2 fruit fly cellular contexts compared by ENCODE assay signal in genomic region chr2L:3355791-3356190, dm6.
TF ChIP-seq lines count a peak whose summit lies in the region.

No protein-coding gene starts in this region.

- TF ChIP-seq CTCF in whole organism, embryonic (GFP tag; optimal IDR thresholded peaks at IDR 0.05; lab: Kevin White, UChicago) = no peak

TF ChIP-seq in whole organism, embryonic, 481 proteins besides CTCF, POLR2A, EP300 and RAD21:
- TF ChIP-seq Dbx (GFP tag; IDR thresholded peaks at IDR 0.05; lab: Robert Waterston, UW) = 0 out of 3 replicates have a peak, but pooled peaks have one; percentile 13
- no peak for TF ChIP-seq zf30C (GFP tag; optimal IDR thresholded peaks at IDR 0.05; lab: Kevin White, UChicago)
- TF ChIP-seq slbo (GFP tag; IDR thresholded peaks at IDR 0.05; lab: Robert Waterston, UW) = peak; percentile 28; the same call in 1 of the 2 replicates
- no peak for TF ChIP-seq CG9437 (GFP tag; optimal IDR thresholded peaks at IDR 0.05; lab: Kevin White, UChicago)
- no peak for TF ChIP-seq hkb (optimal IDR thresholded peaks at IDR 0.05; lab: Kevin White, UChicago)
- TF ChIP-seq hkb (GFP tag; IDR thresholded peaks at IDR 0.05; lab: Robert Waterston, UW) = 0 out of 2 replicates have a peak, but pooled peaks have one; percentile 11
- TF ChIP-seq pho (GFP tag; optimal IDR thresholded peaks at IDR 0.05; lab: Kevin White, UChicago) = no peak
- no peak for TF ChIP-seq ato (GFP tag; IDR thresholded peaks at IDR 0.05; lab: Robert Waterston, UW; ENCODE audit: partially characterized antibody)
- 0 out of 4 replicates have a peak, but pooled peaks have one; percentile 49 for TF ChIP-seq chinmo (GFP tag; IDR thresholded peaks at IDR 0.05; lab: Robert Waterston, UW; ENCODE audit: partially characterized antibody)
- TF ChIP-seq vvl (GFP tag; IDR thresholded peaks at IDR 0.05; lab: Robert Waterston, UW) = no peak
- TF ChIP-seq ci (GFP tag; IDR thresholded peaks at IDR 0.05; lab: Robert Waterston, UW) = peak; percentile 28; the same call in 1 of the 3 replicates
- peak; percentile 11 for TF ChIP-seq mirr (GFP tag; optimal IDR thresholded peaks at IDR 0.05; lab: Kevin White, UChicago)
- TF ChIP-seq D19A (tag; optimal IDR thresholded peaks at IDR 0.05; lab: Kevin White, UChicago) = no peak
- no peak for TF ChIP-seq CHES-1-like (GFP tag; optimal IDR thresholded peaks at IDR 0.05; lab: Kevin White, UChicago)
- TF ChIP-seq Dip2 (GFP tag; IDR thresholded peaks at IDR 0.05; lab: Robert Waterston, UW) = no peak
- 0 out of 2 replicates have a peak, but pooled peaks have one; percentile 5 for TF ChIP-seq Ptx1 (GFP tag; IDR thresholded peaks at IDR 0.05; lab: Robert Waterston, UW)
- peak; percentile 28; the same call in 1 of the 2 replicates for TF ChIP-seq klu (GFP tag; IDR thresholded peaks at IDR 0.05; lab: Robert Waterston, UW)
- peak; percentile 29 for TF ChIP-seq CG12769 (tag; optimal IDR thresholded peaks at IDR 0.05; lab: Kevin White, UChicago)
- no peak for TF ChIP-seq Oaz (GFP tag; IDR thresholded peaks at IDR 0.05; lab: Robert Waterston, UW)
- no peak for TF ChIP-seq CG8924 (tag; optimal IDR thresholded peaks at IDR 0.05; lab: Kevin White, UChicago)
- no peak for TF ChIP-seq CG10274 (GFP tag; optimal IDR thresholded peaks at IDR 0.05; lab: Kevin White, UChicago)
- TF ChIP-seq CG10543 (GFP tag; optimal IDR thresholded peaks at IDR 0.05; lab: Kevin White, UChicago) = no peak
- TF ChIP-seq crol (GFP tag; IDR thresholded peaks at IDR 0.05; lab: Robert Waterston, UW) = peak; percentile 74
- no peak for TF ChIP-seq pnt (GFP tag; optimal IDR thresholded peaks at IDR 0.05; lab: Kevin White, UChicago)
- no peak for TF ChIP-seq D (optimal IDR thresholded peaks at IDR 0.05; lab: Kevin White, UChicago)
- TF ChIP-seq D (GFP tag; optimal IDR thresholded peaks at IDR 0.05; lab: Kevin White, UChicago) = no peak
- 0 out of 2 replicates have a peak, but pooled peaks have one; percentile 3 for TF ChIP-seq CG6689 (GFP tag; IDR thresholded peaks at IDR 0.05; lab: Robert Waterston, UW)
- TF ChIP-seq CG32532 (GFP tag; IDR thresholded peaks at IDR 0.05; lab: Robert Waterston, UW) = peak; percentile 38; the same call in 1 of the 2 replicates
- TF ChIP-seq tap (tag; optimal IDR thresholded peaks at IDR 0.05; lab: Kevin White, UChicago) = no peak
- TF ChIP-seq Ets65A (GFP tag; lab: Kevin White, UChicago) = peak; percentile 92
- no peak for TF ChIP-seq Drgx (GFP tag; IDR thresholded peaks at IDR 0.05; lab: Robert Waterston, UW)
- no peak for TF ChIP-seq dimm (GFP tag; IDR thresholded peaks at IDR 0.05; lab: Robert Waterston, UW)
- TF ChIP-seq CG7372 (GFP tag; IDR thresholded peaks at IDR 0.05; lab: Robert Waterston, UW) = peak; percentile 88
- TF ChIP-seq lilli (GFP tag; optimal IDR thresholded peaks at IDR 0.05; lab: Kevin White, UChicago) = no peak
- no peak for TF ChIP-seq Rx (GFP tag; IDR thresholded peaks at IDR 0.05; lab: Robert Waterston, UW)
- TF ChIP-seq GATAe (GFP tag; conservative IDR thresholded peaks at IDR 0.05; lab: Robert Waterston, UW) = peak; percentile 54; the same call in 1 of the 2 replicates
- TF ChIP-seq Dref (GFP tag; IDR thresholded peaks at IDR 0.05; lab: Robert Waterston, UW) = no peak
- no peak for TF ChIP-seq cwo (GFP tag; optimal IDR thresholded peaks at IDR 0.05; lab: Kevin White, UChicago)

TF ChIP-seq in whole organism, pupa, 21 proteins besides CTCF, POLR2A, EP300 and RAD21:
- TF ChIP-seq Ets98B (GFP tag; IDR thresholded peaks at IDR 0.05; lab: Robert Waterston, UW) (no peak), CG10348 (GFP tag; IDR thresholded peaks at IDR 0.05; lab: Robert Waterston, UW) (no peak), fd96Ca (GFP tag; IDR thresholded peaks at IDR 0.05; lab: Robert Waterston, UW) (peak; percentile 47; the same call in 1 of the 3 replicates)
